Fruit fly (Drosophila melanogaster): Measurements from ENCODE around the gene pll.

DNA sequence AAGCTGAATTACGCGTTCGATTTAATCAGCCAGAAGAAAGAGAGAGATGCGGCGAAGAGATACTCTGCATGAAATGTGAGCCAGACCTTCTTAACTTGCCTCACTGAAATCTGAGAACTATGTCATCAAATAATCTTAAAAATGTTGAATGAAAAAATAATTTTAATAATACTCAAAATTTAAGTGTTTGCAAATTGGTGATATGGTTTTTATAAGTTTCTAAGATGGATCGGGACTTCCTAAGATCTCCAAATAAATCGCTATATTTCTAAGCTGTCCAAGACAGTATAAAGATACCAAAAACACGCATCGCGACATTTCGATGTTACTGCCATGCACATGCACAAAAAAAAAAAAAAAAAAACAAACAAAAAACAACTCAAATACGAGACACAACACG lies 38.0 kb downstream of the pll start:
- TF ChIP-seq Myc (optimal IDR thresholded peaks at IDR 0.05): no peak
- no peak for TF ChIP-seq Sp1 (GFP tag; optimal IDR thresholded peaks at IDR 0.05)
- no peak for TF ChIP-seq Abd-B (GFP tag; optimal IDR thresholded peaks at IDR 0.05)
- no peak for TF ChIP-seq CG9705 (GFP tag; optimal IDR thresholded peaks at IDR 0.05)
- TF ChIP-seq psq (GFP tag; optimal IDR thresholded peaks at IDR 0.05): no peak
- no peak for TF ChIP-seq pan (optimal IDR thresholded peaks at IDR 0.05)
- no peak for TF ChIP-seq usp (GFP tag; optimal IDR thresholded peaks at IDR 0.05)
